Fruit fly (Drosophila melanogaster) whole organism, wandering third instar larva: ENCODE measurements around the gene endos.

ENCODE experiments used
- Abd-B ChIP-seq: fragments of >200 bp; optimal IDR thresholded peaks from 2 replicates; lab custom pipeline; 2017; ENCODE audit warnings: missing biosample characterization, missing genetic modification characterization
- CG32264 ChIP-seq: fragments of 200-800 bp; sonication (Bioruptor generic); optimal IDR thresholded peaks from 2 replicates; lab custom pipeline; 2016; ENCODE audit warnings: missing biosample characterization, missing genetic modification characterization
- CrebA ChIP-seq: fragments of 200-800 bp; sonication (Bioruptor generic); optimal IDR thresholded peaks from 2 replicates; lab custom pipeline; 2016; ENCODE audit warnings: missing biosample characterization, mild to moderate bottlenecking, missing genetic modification characterization, borderline replicate concordance
- Dfd ChIP-seq: fragments of >200 bp; optimal IDR thresholded peaks from 2 replicates; lab custom pipeline; 2017; ENCODE audit warnings: missing biosample characterization, missing genetic modification characterization
- Dif ChIP-seq: fragments of 200-275, 200-300 bp; sonication (Bioruptor generic); optimal IDR thresholded peaks from 2 replicates; lab custom pipeline; 2018; ENCODE audit warnings: missing biosample characterization, missing genetic modification characterization; ENCODE audit not compliant: partially characterized antibody
- HLH106 ChIP-seq: fragments of 200-800 bp; optimal IDR thresholded peaks from 3 replicates; lab custom pipeline; 2019; ENCODE audit warnings: missing biosample characterization, mild to moderate bottlenecking, missing genetic modification characterization, moderate library complexity
- Hnf4 ChIP-seq: fragments of 200-800 bp; sonication (Bioruptor generic); optimal IDR thresholded peaks from 2 replicates; lab custom pipeline; 2016; ENCODE audit warnings: missing biosample characterization, mild to moderate bottlenecking, missing genetic modification characterization
- Hr83 ChIP-seq: fragments of 200-300 bp; sonication (Bioruptor generic); optimal IDR thresholded peaks from 2 replicates; lab custom pipeline; 2016; ENCODE audit warnings: missing biosample characterization, mild to moderate bottlenecking, missing genetic modification characterization, moderate library complexity; ENCODE audit not compliant: poor library complexity, severe bottlenecking
- Jra ChIP-seq: sonication (Bioruptor generic); optimal IDR thresholded peaks from 2 replicates; lab custom pipeline; 2016; ENCODE audit warnings: missing biosample characterization, missing genetic modification characterization
- Mio ChIP-seq: sonication (Bioruptor generic); optimal IDR thresholded peaks from 2 replicates; lab custom pipeline; 2016; ENCODE audit warnings: missing biosample characterization, missing genetic modification characterization
- Myc ChIP-seq: fragments of >200 bp; optimal IDR thresholded peaks from 2 replicates; lab custom pipeline; 2017
- N ChIP-seq: fragments of >200 bp; optimal IDR thresholded peaks from 2 replicates; lab custom pipeline; 2018; ENCODE audit warnings: missing biosample characterization, missing external identifiers, missing genetic modification characterization
- OdsH ChIP-seq: fragments of 200-800 bp; sonication (Bioruptor generic); optimal IDR thresholded peaks from 2 replicates; lab custom pipeline; 2016; ENCODE audit warnings: missing biosample characterization, mild to moderate bottlenecking, missing genetic modification characterization
- Rel ChIP-seq, 2 experiments: fragments of 200-800 bp; sonication (Bioruptor generic) in 1 of 2; optimal IDR thresholded peaks; 2 replicates in 1 of 2; 3 replicates in 1 of 2; lab custom pipeline; 2016 to 2019; ENCODE audit warnings: mild to moderate bottlenecking in 2 of 2, missing biosample characterization in 2 of 2, missing genetic modification characterization in 2 of 2, moderate library complexity in 1 of 2
- Sp1 ChIP-seq: fragments of 200-800 bp; sonication (Bioruptor generic); optimal IDR thresholded peaks from 3 replicates; lab custom pipeline; 2019; ENCODE audit warnings: missing biosample characterization, mild to moderate bottlenecking, missing genetic modification characterization, moderate library complexity
- br ChIP-seq: fragments of 200-800 bp; sonication (Bioruptor generic); optimal IDR thresholded peaks from 2 replicates; lab custom pipeline; 2016; ENCODE audit warnings: missing biosample characterization, missing genetic modification characterization
- brk ChIP-seq: fragments of 200-800 bp; sonication (Bioruptor generic); optimal IDR thresholded peaks from 2 replicates; lab custom pipeline; 2016; ENCODE audit warnings: missing biosample characterization, mild to moderate bottlenecking, missing genetic modification characterization
- dl ChIP-seq, 2 experiments: fragments of 175-275, 200-275 bp in 1 of 2; fragments of 200-275 bp in 1 of 2; sonication (Bioruptor generic); optimal IDR thresholded peaks; lab custom pipeline; 2018; ENCODE audit warnings: mild to moderate bottlenecking in 2 of 2, missing biosample characterization in 2 of 2, missing genetic modification characterization in 2 of 2, moderate library complexity in 2 of 2; ENCODE audit not compliant: partially characterized antibody in 2 of 2, insufficient read depth in 1 of 2
- dmrt93B ChIP-seq: fragments of 200-800 bp; sonication (Bioruptor generic); optimal IDR thresholded peaks from 2 replicates; lab custom pipeline; 2018; ENCODE audit warnings: missing biosample characterization, mild to moderate bottlenecking, missing genetic modification characterization
- dsf ChIP-seq: sonication (Bioruptor generic); optimal IDR thresholded peaks from 2 replicates; lab custom pipeline; 2016; ENCODE audit warnings: missing biosample characterization, missing genetic modification characterization, borderline replicate concordance
- ey ChIP-seq: fragments of 200-800 bp; sonication (Bioruptor generic); optimal IDR thresholded peaks from 2 replicates; lab custom pipeline; 2016; ENCODE audit warnings: missing biosample characterization, missing genetic modification characterization
- foxo ChIP-seq, 2 experiments: fragments of 200-800 bp; sonication (Bioruptor generic); optimal IDR thresholded peaks; 2 replicates in 1 of 2; 3 replicates in 1 of 2; lab custom pipeline; 2016 to 2017; ENCODE audit warnings: missing biosample characterization in 2 of 2, missing genetic modification characterization in 2 of 2
- fru ChIP-seq: fragments of 200-800 bp; sonication (Bioruptor generic); optimal IDR thresholded peaks from 3 replicates; lab custom pipeline; 2016; ENCODE audit warnings: missing biosample characterization, mild to moderate bottlenecking, missing genetic modification characterization
- h ChIP-seq: fragments of 200-800 bp; sonication (Bioruptor generic); optimal IDR thresholded peaks from 3 replicates; lab custom pipeline; 2016; ENCODE audit warnings: missing biosample characterization, mild to moderate bottlenecking, missing genetic modification characterization
- lola ChIP-seq: fragments of >200 bp; optimal IDR thresholded peaks from 2 replicates; lab custom pipeline; 2017; ENCODE audit warnings: missing biosample characterization, missing genetic modification characterization
- pan ChIP-seq: fragments of >200 bp; optimal IDR thresholded peaks from 2 replicates; lab custom pipeline; 2017
- psq ChIP-seq: fragments of 200-800 bp; sonication (Bioruptor generic); optimal IDR thresholded peaks from 3 replicates; lab custom pipeline; 2017; ENCODE audit warnings: missing biosample characterization, mild to moderate bottlenecking, missing genetic modification characterization, moderate library complexity
- rgr ChIP-seq: fragments of 200-800 bp; sonication (Bioruptor generic); optimal IDR thresholded peaks from 3 replicates; lab custom pipeline; 2016; ENCODE audit warnings: missing biosample characterization, mild to moderate bottlenecking, missing genetic modification characterization
- sv ChIP-seq: fragments of 200-800 bp; sonication (Bioruptor generic); optimal IDR thresholded peaks from 3 replicates; lab custom pipeline; 2016; ENCODE audit warnings: missing biosample characterization, missing genetic modification characterization
- tai ChIP-seq: sonication (Bioruptor generic); optimal IDR thresholded peaks from 2 replicates; lab custom pipeline; 2016; ENCODE audit warnings: missing biosample characterization, missing genetic modification characterization
- usp ChIP-seq: fragments of >200 bp; optimal IDR thresholded peaks from 2 replicates; lab custom pipeline; 2017; ENCODE audit warnings: missing biosample characterization, missing genetic modification characterization
- woc ChIP-seq: sonication (Bioruptor generic); optimal IDR thresholded peaks from 2 replicates; lab custom pipeline; 2016; ENCODE audit warnings: missing biosample characterization, mild to moderate bottlenecking, missing genetic modification characterization

endos gene

DNA sequence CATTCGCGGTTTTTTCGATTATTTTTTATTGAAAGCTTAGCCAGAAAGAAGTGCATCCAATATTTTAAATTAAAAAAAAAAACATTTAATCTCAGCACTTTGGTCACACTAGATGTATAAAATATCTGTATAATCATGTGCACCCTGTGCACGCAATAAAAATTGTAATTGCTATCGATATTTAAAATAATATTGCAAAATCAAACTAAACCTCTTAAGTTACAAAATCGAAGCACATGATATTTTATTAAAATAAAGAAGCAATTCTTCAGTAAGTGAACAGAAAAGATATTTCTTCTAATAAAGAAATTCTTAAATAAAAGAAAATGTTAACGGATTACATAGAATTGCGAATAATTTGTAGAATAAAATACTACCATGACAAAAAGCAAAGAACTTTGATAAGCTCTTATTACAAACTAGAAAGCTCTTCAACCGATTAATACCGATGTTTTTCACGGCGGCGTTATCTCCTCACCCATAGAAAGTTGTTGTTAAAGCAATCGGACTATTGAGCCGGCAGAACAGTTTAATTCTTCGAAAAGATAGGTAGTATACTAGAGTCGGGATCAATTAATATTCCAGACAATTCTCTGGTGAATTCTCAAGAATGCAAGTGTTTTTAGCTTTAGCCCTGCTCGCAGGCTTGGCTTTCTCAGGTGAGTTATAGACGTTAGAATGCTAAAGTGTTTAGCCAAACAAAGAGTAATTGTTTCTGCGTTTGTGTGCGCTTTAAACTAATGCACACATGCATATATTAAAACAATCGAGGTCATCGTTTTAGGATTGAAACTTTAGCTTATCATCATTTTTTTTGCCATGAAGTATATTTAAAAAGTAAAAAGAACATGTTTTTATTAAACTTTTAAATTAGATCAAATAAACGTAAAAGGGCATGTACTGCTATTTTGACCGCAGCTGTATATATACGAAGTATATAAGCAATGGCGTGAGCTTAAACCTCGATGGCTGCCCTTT lies 37.5 kb downstream of the endos start, which contains the start of gene CtsK1:
TSS of gene CtsK1 (plus strand) at position 490 of the 978 bp plus-strand sequence.
- TF ChIP-seq br (GFP tag; lab: Kevin White, UChicago) (peak; percentile 14), HLH106 (tag; lab: Kevin White, UChicago) (peak; percentile 68), ey (GFP tag; lab: Kevin White, UChicago) (peak; percentile 68), OdsH (peak; percentile 70), Dfd (GFP tag; lab: Kevin White, UChicago) (no peak), h (GFP tag; lab: Kevin White, UChicago) (peak; percentile 64), foxo (GFP tag; optimal IDR thresholded peaks at IDR 0.05; lab: Kevin White, UChicago) (peak in 1 of 2 experiments; percentile 73), Hnf4 (peak; percentile 32), rgr (GFP tag; lab: Kevin White, UChicago) (peak; percentile 66), CG32264 (GFP tag; lab: Kevin White, UChicago) (peak; percentile 14), CrebA (GFP tag; lab: Kevin White, UChicago) (no peak), dmrt93B (no peak), dsf (GFP tag; lab: Kevin White, UChicago) (no peak), woc (GFP tag; lab: Kevin White, UChicago) (peak; percentile 27), fru (GFP tag; lab: Kevin White, UChicago) (peak; percentile 68), psq (peak; percentile 61), Sp1 (GFP tag; lab: Kevin White, UChicago) (peak; percentile 53), Myc (lab: Kevin White, UChicago) (no peak)

DNA sequence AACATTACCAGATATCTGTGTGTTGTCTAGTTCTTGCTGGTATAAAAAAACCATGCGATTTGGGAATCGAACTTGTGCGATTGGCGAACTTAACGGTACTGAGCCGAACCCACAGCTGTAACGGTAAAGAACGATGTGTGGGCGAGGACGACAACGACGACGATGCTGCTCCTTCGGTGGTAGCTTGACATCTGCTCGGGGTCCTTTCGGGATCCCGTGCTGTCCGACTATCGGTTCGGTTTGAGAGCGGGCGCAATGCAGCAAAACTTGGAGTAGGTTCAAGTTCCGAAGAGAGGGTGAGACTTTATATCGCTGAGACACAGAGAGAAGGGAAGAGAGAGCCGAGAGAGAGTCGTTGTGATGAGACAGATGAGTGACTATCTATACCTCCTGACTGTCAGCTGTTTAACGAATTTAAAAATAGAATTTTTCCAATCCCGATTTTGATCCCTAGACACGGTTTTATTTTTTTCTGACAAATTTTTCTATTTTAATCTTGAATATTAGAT lies 38.2 kb downstream of the endos start, which contains the start of gene CG17364:
TSS of gene CG17364 (minus strand) at position 168 of the 509 bp plus-strand sequence.
- TF ChIP-seq Hnf4 (no peak), CG32264 (GFP tag; lab: Kevin White, UChicago) (no peak), pan (lab: Kevin White, UChicago) (no peak), rgr (GFP tag; lab: Kevin White, UChicago) (no peak), br (GFP tag; lab: Kevin White, UChicago) (no peak), Rel (GFP tag; optimal IDR thresholded peaks at IDR 0.05; lab: Kevin White, UChicago) (no peak), Rel (tag; optimal IDR thresholded peaks at IDR 0.05; lab: Kevin White, UChicago) (no peak), ey (GFP tag; lab: Kevin White, UChicago) (no peak), Abd-B (GFP tag; lab: Kevin White, UChicago) (no peak)

DNA sequence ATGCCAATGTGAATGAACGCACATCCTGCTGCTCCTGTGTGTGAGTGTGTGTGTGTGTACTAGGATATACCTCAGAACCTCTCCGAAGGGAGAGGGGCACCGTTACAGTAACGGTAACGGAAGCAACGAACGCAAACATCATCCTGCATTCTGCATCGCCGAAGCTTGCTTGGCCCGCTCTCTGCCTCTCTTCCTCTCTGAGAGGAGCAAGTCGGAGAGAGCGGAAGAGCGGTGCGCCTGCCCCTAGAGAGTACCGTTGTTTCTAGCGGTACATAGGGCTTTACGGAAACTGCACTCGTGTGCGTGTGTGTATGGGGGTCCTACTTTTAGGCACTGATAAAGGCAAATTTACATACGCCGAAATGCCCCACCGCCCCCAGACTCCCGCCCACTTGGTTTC lies 40.2 kb downstream of the endos start:
- TF ChIP-seq brk (no peak), foxo (GFP tag; optimal IDR thresholded peaks at IDR 0.05; lab: Kevin White, UChicago) (no peak), usp (GFP tag; lab: Kevin White, UChicago) (no peak), Mio (GFP tag; lab: Kevin White, UChicago) (no peak), Dif (GFP tag; lab: Kevin White, UChicago) (peak; percentile 26), sv (GFP tag; lab: Kevin White, UChicago) (no peak), h (GFP tag; lab: Kevin White, UChicago) (no peak)

DNA sequence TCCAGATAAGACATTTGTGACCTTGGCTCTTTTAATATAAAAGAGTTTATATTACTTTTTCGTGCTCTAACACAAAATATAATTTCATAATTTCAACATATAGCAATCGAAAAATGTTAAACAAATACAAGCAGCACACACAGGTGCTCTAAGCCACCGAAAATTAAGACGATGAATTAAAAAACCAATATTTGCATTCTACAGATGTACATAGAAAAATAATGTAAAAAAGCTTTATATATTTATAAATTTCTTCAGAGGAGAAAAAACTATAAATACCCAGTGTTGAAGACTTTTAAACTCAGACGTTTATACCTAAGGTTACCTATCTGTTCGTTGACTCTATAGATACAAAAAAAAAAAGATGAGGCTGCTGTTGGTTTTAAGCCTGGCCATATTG lies 43.9 kb downstream of the endos start, which contains the start of gene CG9040:
TSS of gene CG9040 (plus strand) at position 301 of the 400 bp plus-strand sequence.
- no peak for TF ChIP-seq pan (lab: Kevin White, UChicago)
- TF ChIP-seq Hr83 (GFP tag; lab: Kevin White, UChicago) = no peak
- no peak for TF ChIP-seq HLH106 (tag; lab: Kevin White, UChicago)
- TF ChIP-seq Jra = no peak
- TF ChIP-seq Mio (GFP tag; lab: Kevin White, UChicago) = no peak
- TF ChIP-seq dl (GFP tag; optimal IDR thresholded peaks at IDR 0.05; lab: Kevin White, UChicago; ENCODE audit: insufficient read depth in 1 of 2, partially characterized antibody in 2 of 2) = no peak
- TF ChIP-seq CrebA (GFP tag; lab: Kevin White, UChicago) = no peak
- TF ChIP-seq dsf (GFP tag; lab: Kevin White, UChicago) = no peak
- TF ChIP-seq fru (GFP tag; lab: Kevin White, UChicago) = no peak
- no peak for TF ChIP-seq tai
- no peak for TF ChIP-seq lola (GFP tag; lab: Kevin White, UChicago)
- no peak for TF ChIP-seq Dfd (GFP tag; lab: Kevin White, UChicago)
- TF ChIP-seq Dif (GFP tag; lab: Kevin White, UChicago) = no peak
- no peak for TF ChIP-seq dmrt93B
- no peak for TF ChIP-seq rgr (GFP tag; lab: Kevin White, UChicago)
- TF ChIP-seq N = no peak
- TF ChIP-seq foxo (GFP tag; optimal IDR thresholded peaks at IDR 0.05; lab: Kevin White, UChicago) = no peak
- TF ChIP-seq h (GFP tag; lab: Kevin White, UChicago) = no peak
- no peak for TF ChIP-seq OdsH
- TF ChIP-seq Abd-B (GFP tag; lab: Kevin White, UChicago) = no peak
